Fruit fly (Drosophila melanogaster): Measurements from ENCODE around the gene CG14569.

DNA sequence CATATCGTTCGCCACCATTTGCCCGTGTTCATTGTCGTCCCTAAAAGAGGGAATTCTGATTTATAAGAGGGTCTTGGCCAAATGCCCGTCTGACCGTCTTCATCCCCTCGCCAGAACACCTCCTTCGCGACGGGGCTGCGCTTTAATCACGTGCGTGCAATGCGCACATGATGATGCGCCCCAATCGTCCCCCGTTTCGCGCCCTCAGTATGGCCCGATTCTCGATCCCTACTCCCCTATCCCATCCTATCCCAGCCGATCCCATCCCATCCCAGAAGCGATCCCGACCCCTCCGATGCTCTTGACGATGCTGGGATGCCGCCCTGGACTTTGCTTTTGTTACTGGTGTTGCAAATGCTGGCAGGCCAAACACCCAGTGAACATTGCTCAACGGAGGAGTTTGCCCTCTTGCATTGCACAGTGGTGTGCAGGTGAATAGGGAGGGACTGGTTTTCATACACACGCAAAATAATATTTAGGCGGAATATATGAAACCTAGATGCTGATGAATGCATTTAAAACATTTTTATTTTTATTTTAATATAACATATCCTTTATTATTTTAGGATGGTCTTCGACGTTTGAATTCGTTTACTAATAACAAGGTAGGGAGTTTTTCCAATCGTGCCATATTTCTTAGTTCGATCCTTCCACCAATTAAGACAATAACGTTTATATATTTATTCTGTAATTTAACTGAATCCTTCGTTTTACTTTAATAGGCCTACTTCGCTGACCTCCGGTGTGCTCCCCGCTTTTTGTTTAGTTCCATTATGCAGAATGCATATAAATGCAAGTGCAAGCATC is 21.4 kb downstream of the CG14569 start:
- no peak for TF ChIP-seq ttk (optimal IDR thresholded peaks at IDR 0.05)
- no peak for TF ChIP-seq insv (optimal IDR thresholded peaks at IDR 0.05)
- no peak for TF ChIP-seq psq (optimal IDR thresholded peaks at IDR 0.05)
- TF ChIP-seq h (optimal IDR thresholded peaks at IDR 0.05), result no peak
- TF ChIP-seq Sin3A (optimal IDR thresholded peaks at IDR 0.05), result no peak
- TF ChIP-seq Myc (optimal IDR thresholded peaks at IDR 0.05), result no peak
